Fruit fly (Drosophila melanogaster): ENCODE measurements around the gene promL.

dm6 chr3L:3159309-3160194 is 32.0 kb upstream of the promL start, which contains the start of the genes ND-30 and CG15812:
- TF ChIP-seq kay (GFP tag; ENCODE audit: borderline replicate concordance) (no peak), CG11617 (GFP tag; optimal IDR thresholded peaks at IDR 0.05) (peak; percentile 53), CG7045 (GFP tag; optimal IDR thresholded peaks at IDR 0.05) (no peak)

All from whole organism, adult.